Worm (Caenorhabditis elegans) whole organism, young adult: ENCODE results near the gene dpy-20.

Experiments
- B0261.1 ChIP-seq: sonication (generic microtip); optimal IDR thresholded peaks from 2 replicates; lab custom pipeline; 2016; ENCODE audit warnings: mild to moderate bottlenecking, missing genetic modification characterization, moderate library complexity, missing compliant biosample characterization
- C06A6.2 ChIP-seq: fragments of 200-800 bp; sonication (Bioruptor generic); conservative IDR thresholded peaks from 2 replicates; pipeline ENCODE4 v1.3.6; 2022; ENCODE audit warnings: missing genetic modification characterization, missing compliant biosample characterization
- F22D6.2 ChIP-seq: sonication (generic microtip); optimal IDR thresholded peaks from 2 replicates; lab custom pipeline; 2016; ENCODE audit warnings: mild to moderate bottlenecking, missing genetic modification characterization, missing compliant biosample characterization
- F23B12.7 ChIP-seq: sonication (generic microtip); optimal IDR thresholded peaks from 2 replicates; lab custom pipeline; 2017; ENCODE audit warnings: missing genetic modification characterization, mild to moderate bottlenecking, missing compliant biosample characterization, antibody characterized with exemption, moderate library complexity; ENCODE audit not compliant: insufficient read depth
- F39B2.1 ChIP-seq: fragments of 200-800 bp; sonication (Bioruptor generic); IDR thresholded peaks from 2 replicates; pipeline ENCODE4 v1.3.6; 2022; ENCODE audit warnings: missing genetic modification reagents, missing genetic modification characterization, missing compliant biosample characterization
- F55B11.4 ChIP-seq: sonication (generic microtip); optimal IDR thresholded peaks from 2 replicates; lab custom pipeline; 2016; ENCODE audit warnings: missing compliant biosample characterization, missing genetic modification characterization, borderline replicate concordance; ENCODE audit not compliant: insufficient read depth
- Y56A3A.18 ChIP-seq: fragments of 200-800 bp; sonication (Bioruptor generic); IDR thresholded peaks from 2 replicates; pipeline ENCODE4 v1.3.6; 2022; ENCODE audit warnings: missing genetic modification reagents, missing genetic modification characterization, missing compliant biosample characterization
- Y67H2A.10 ChIP-seq: fragments of 200-800 bp; sonication (Bioruptor generic); conservative IDR thresholded peaks from 2 replicates; pipeline ENCODE4 v1.3.6; 2022; ENCODE audit warnings: missing genetic modification reagents, missing genetic modification characterization, missing compliant biosample characterization
- ama-1 ChIP-seq, 3 experiments: fragments of 150-350 bp in 1 of 3; sonication (generic microtip) in 2 of 3; optimal IDR thresholded peaks; 2 replicates each; lab custom pipeline; 2014 to 2018; ENCODE audit warnings: missing biosample characterization in 2 of 3, missing genetic modification characterization in 2 of 3, missing genetic modification reagents in 2 of 3
- aptf-2 ChIP-seq: fragments of 200-800 bp; sonication (Bioruptor generic); conservative IDR thresholded peaks from 2 replicates; pipeline ENCODE4 v1.3.6; 2022; ENCODE audit warnings: missing genetic modification reagents, missing genetic modification characterization, missing compliant biosample characterization
- attf-5 ChIP-seq: fragments of 200-800 bp; sonication (Bioruptor generic); optimal IDR thresholded peaks from 2 replicates; lab custom pipeline; 2018; ENCODE audit warnings: mild to moderate bottlenecking, missing genetic modification characterization, missing compliant biosample characterization
- bed-2 ChIP-seq: fragments of 200-800 bp; sonication (Bioruptor generic); IDR thresholded peaks from 2 replicates; pipeline ENCODE4 v1.3.6; 2022; ENCODE audit warnings: missing genetic modification reagents, missing genetic modification characterization, missing compliant biosample characterization
- die-1 ChIP-seq: sonication (generic microtip); optimal IDR thresholded peaks from 2 replicates; lab custom pipeline; 2016; ENCODE audit warnings: missing genotype, mild to moderate bottlenecking, missing genetic modification characterization, missing compliant biosample characterization
- dox-1 ChIP-seq: fragments of 200-800 bp; sonication (Bioruptor generic); IDR thresholded peaks from 2 replicates; pipeline ENCODE4 v1.3.6; 2022; ENCODE audit warnings: missing genetic modification reagents, missing genetic modification characterization, missing compliant biosample characterization
- fkh-3 ChIP-seq: sonication (generic microtip); optimal IDR thresholded peaks from 2 replicates; lab custom pipeline; 2016; ENCODE audit warnings: mild to moderate bottlenecking, missing genetic modification characterization, missing compliant biosample characterization
- hrde-1 ChIP-seq: sonication (generic microtip); optimal IDR thresholded peaks from 2 replicates; lab custom pipeline; 2016; ENCODE audit warnings: missing genetic modification characterization, mild to moderate bottlenecking, missing compliant biosample characterization, moderate library complexity, missing genotype, missing genetic modification reagents, borderline replicate concordance
- lin-35 ChIP-seq, 3 experiments: fragments of 150-350 bp in 2 of 3; sonication (generic microtip) in 1 of 3; optimal IDR thresholded peaks; 2 replicates each; lab custom pipeline; 2014 to 2018; ENCODE audit warnings: missing biosample characterization in 3 of 3, missing genetic modification characterization in 3 of 3, missing genetic modification reagents in 3 of 3
- lin-54 ChIP-seq: fragments of 200-800 bp; sonication (Bioruptor generic); optimal IDR thresholded peaks from 2 replicates; lab custom pipeline; 2018; ENCODE audit warnings: mild to moderate bottlenecking, missing genetic modification characterization, missing compliant biosample characterization
- lsl-1 ChIP-seq: fragments of 200-800 bp; sonication (Bioruptor generic); optimal IDR thresholded peaks from 2 replicates; lab custom pipeline; 2018; ENCODE audit warnings: mild to moderate bottlenecking, missing genetic modification characterization, moderate library complexity, missing compliant biosample characterization
- mes-4 ChIP-seq: sonication (generic microtip); optimal IDR thresholded peaks from 2 replicates; lab custom pipeline; 2016; ENCODE audit warnings: missing genotype, missing genetic modification characterization, missing compliant biosample characterization
- nfya-1 ChIP-seq: sonication (generic microtip); optimal IDR thresholded peaks from 2 replicates; lab custom pipeline; 2017; ENCODE audit warnings: antibody characterized with exemption, missing compliant biosample characterization, missing genetic modification characterization, borderline replicate concordance; ENCODE audit not compliant: insufficient read depth
- nhr-120 ChIP-seq: fragments of 200-800 bp; sonication (Bioruptor generic); IDR thresholded peaks from 2 replicates; pipeline ENCODE4 v1.3.6; 2022; ENCODE audit warnings: missing genetic modification characterization, missing compliant biosample characterization
- nhr-27 ChIP-seq: fragments of 200-800 bp; sonication (Bioruptor generic); optimal IDR thresholded peaks from 2 replicates; lab custom pipeline; 2018; ENCODE audit warnings: mild to moderate bottlenecking, missing genetic modification characterization, moderate library complexity, missing compliant biosample characterization
- rec-8 ChIP-seq, 2 experiments: sonication (generic microtip); optimal IDR thresholded peaks; 2 replicates each; lab custom pipeline; 2016; ENCODE audit warnings: mild to moderate bottlenecking in 2 of 2, missing genetic modification characterization in 2 of 2, missing genetic modification reagents in 2 of 2, missing genotype in 2 of 2, missing biosample characterization in 1 of 2, missing compliant biosample characterization in 1 of 2, moderate library complexity in 1 of 2
- repo-1 ChIP-seq: sonication (generic microtip); optimal IDR thresholded peaks from 2 replicates; lab custom pipeline; 2017; ENCODE audit warnings: mild to moderate bottlenecking, missing genetic modification characterization, missing compliant biosample characterization
- sdz-38 ChIP-seq: sonication (generic microtip); optimal IDR thresholded peaks from 2 replicates; lab custom pipeline; 2016; ENCODE audit warnings: missing genotype, missing genetic modification characterization, missing compliant biosample characterization
- snpc-1.3 ChIP-seq: sonication (generic microtip); optimal IDR thresholded peaks from 2 replicates; lab custom pipeline; 2017; ENCODE audit warnings: missing genetic modification characterization, mild to moderate bottlenecking, missing compliant biosample characterization, antibody characterized with exemption, moderate library complexity, missing genotype, missing genetic modification reagents; ENCODE audit not compliant: insufficient read depth
- somi-1 ChIP-seq: fragments of 200-800 bp; sonication (Bioruptor generic); optimal IDR thresholded peaks from 2 replicates; lab custom pipeline; 2018; ENCODE audit warnings: mild to moderate bottlenecking, missing genetic modification characterization, missing compliant biosample characterization
- tbp1 ChIP-seq: fragments of 200-800 bp; sonication (Bioruptor generic); optimal IDR thresholded peaks from 2 replicates; lab custom pipeline; 2018; ENCODE audit warnings: mild to moderate bottlenecking, missing genetic modification characterization, missing compliant biosample characterization
- tlf-1 ChIP-seq: fragments of 200-800 bp; sonication (Bioruptor generic); optimal IDR thresholded peaks from 2 replicates; lab custom pipeline; 2018; ENCODE audit warnings: mild to moderate bottlenecking, missing genetic modification characterization, missing compliant biosample characterization
- unc-62 ChIP-seq: fragments of 150-350 bp; optimal IDR thresholded peaks from 2 replicates; lab custom pipeline; 2014; ENCODE audit warnings: missing biosample characterization, missing genetic modification reagents, missing genetic modification characterization
- zfh-2 ChIP-seq: fragments of 200-800 bp; sonication (Bioruptor generic); conservative IDR thresholded peaks from 2 replicates; pipeline ENCODE4 v1.3.6; 2022; ENCODE audit warnings: missing genetic modification reagents, missing genetic modification characterization, missing compliant biosample characterization

Gene dpy-20

ce11 chrIV:11716414-11716813 lies 15.8 kb upstream of the dpy-20 start:
- TF ChIP-seq B0261.1 (tag; lab: Kevin White, UChicago) = no peak
- no peak for TF ChIP-seq dox-1 (GFP tag; lab: Robert Waterston, UW)
- TF ChIP-seq zfh-2 = no peak
- no peak for TF ChIP-seq repo-1 (tag; lab: Kevin White, UChicago)
- no peak for TF ChIP-seq unc-62 (GFP tag; lab: Kevin White, UChicago)
- TF ChIP-seq nfya-1 (tag; lab: Kevin White, UChicago) = no peak

DNA sequence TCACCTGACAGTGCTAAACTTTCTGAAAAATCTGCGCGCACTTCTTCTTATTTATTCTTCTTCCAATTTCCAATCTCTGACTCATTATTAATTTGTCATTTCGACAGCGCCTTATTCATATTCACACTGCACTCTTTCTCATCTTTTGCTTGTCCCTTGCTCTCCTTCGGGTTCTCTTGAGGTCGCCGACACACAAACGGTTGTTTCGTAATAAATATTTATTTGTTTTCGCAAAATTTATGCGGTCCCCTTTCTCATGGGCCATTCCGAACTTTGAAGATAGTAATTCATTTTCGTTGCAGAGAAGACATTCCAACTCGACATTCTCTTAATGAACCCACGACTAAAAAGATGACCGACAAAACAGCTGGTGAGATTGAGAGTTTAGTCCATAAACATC lies 14.1 kb upstream of the dpy-20 start, which contains the start of gene magi-1:
magi-1 (plus strand) TSS at position 301 of the 400 bp plus-strand sequence.
- TF ChIP-seq sdz-38 (tag; lab: Kevin White, UChicago) = no peak
- TF ChIP-seq hrde-1 = no peak
- TF ChIP-seq mes-4 = no peak
- no peak for TF ChIP-seq B0261.1 (tag; lab: Kevin White, UChicago)
- TF ChIP-seq Y56A3A.18 = no peak
- TF ChIP-seq lin-35 (GFP tag; optimal IDR thresholded peaks at IDR 0.05; lab: Kevin White, UChicago) = no peak
- TF ChIP-seq, all 124 proteins: peak for 0

DNA sequence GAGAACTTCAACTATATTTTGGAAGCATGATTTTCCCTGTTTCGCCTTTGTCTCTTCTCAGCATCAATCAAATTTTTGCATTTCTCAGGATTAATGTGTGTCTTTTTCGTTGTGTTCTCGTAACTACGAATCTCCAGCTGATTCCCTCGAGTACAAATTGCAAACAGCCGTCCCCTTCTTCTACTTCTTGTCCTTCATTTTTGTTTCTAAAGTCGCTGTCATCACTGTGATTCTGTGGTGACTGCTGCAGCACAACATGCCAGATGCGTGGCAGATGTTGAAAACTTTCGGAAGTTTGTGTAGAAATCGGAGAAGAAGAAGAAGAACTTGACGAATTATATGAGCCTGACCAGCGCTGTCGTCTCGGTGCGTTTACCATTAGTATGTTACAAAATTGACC lies 12.6 kb upstream of the dpy-20 start:
- TF ChIP-seq aptf-2 (GFP tag; lab: Robert Waterston, UW) = no peak
- no peak for TF ChIP-seq F55B11.4 (tag; lab: Kevin White, UChicago)
- TF ChIP-seq attf-5 (GFP tag; lab: Kevin White, UChicago) = no peak
- TF ChIP-seq F23B12.7 (tag; lab: Kevin White, UChicago) = no peak
- TF ChIP-seq tbp1 (GFP tag; lab: Kevin White, UChicago) = no peak
- TF ChIP-seq F39B2.1 = no peak
- TF ChIP-seq ama-1 (optimal IDR thresholded peaks at IDR 0.05; lab: Kevin White, UChicago) = no peak
- no peak for TF ChIP-seq ama-1 (GFP tag; optimal IDR thresholded peaks at IDR 0.05; lab: Kevin White, UChicago)
- TF ChIP-seq, all 124 proteins: peak for 0

- no peak for TF ChIP-seq F22D6.2
- no peak for TF ChIP-seq somi-1 (GFP tag; lab: Kevin White, UChicago)
- no peak for TF ChIP-seq fkh-3 (tag; lab: Kevin White, UChicago)
- no peak for TF ChIP-seq tlf-1
- no peak for TF ChIP-seq nhr-27 (tag; lab: Kevin White, UChicago)
- no peak for TF ChIP-seq die-1 (tag; lab: Kevin White, UChicago)
- TF ChIP-seq rec-8 (tag; optimal IDR thresholded peaks at IDR 0.05; lab: Kevin White, UChicago) = no peak
- no peak for TF ChIP-seq Y67H2A.10
- TF ChIP-seq B0261.1 (tag; lab: Kevin White, UChicago) = no peak
- no peak for TF ChIP-seq nhr-120 (GFP tag; lab: Robert Waterston, UW)
- TF ChIP-seq repo-1 (tag; lab: Kevin White, UChicago) = no peak
- TF ChIP-seq bed-2 (GFP tag; lab: Robert Waterston, UW) = no peak
- no peak for TF ChIP-seq C06A6.2 (GFP tag; lab: Robert Waterston, UW)
- no peak for TF ChIP-seq snpc-1.3 (tag; lab: Kevin White, UChicago)
- TF ChIP-seq lsl-1 (GFP tag; lab: Kevin White, UChicago) = no peak
- TF ChIP-seq lin-54 (GFP tag; lab: Kevin White, UChicago) = no peak
- TF ChIP-seq zfh-2 = no peak
- TF ChIP-seq, all 124 proteins: peak for 0
Observed at ce11 chrIV:11710331-11710730, 9.7 kb upstream of the dpy-20 start.
